Worm (Caenorhabditis elegans) whole organism, young adult: ENCODE measurements around the gene F11E6.4.
A peak's percentile ranks its signal among the peaks of the same experiment; 100 is the strongest.

Experiments used
- B0019.2 ChIP-seq: fragments of 200-800 bp; sonication (Bioruptor generic); conservative IDR thresholded peaks from 2 replicates; pipeline ENCODE4 v1.3.6; 2022; ENCODE audit warnings: missing genetic modification reagents, missing genetic modification characterization, missing compliant biosample characterization
- B0261.1 ChIP-seq: sonication (generic microtip); optimal IDR thresholded peaks from 2 replicates; lab custom pipeline; 2016; ENCODE audit warnings: mild to moderate bottlenecking, missing genetic modification characterization, moderate library complexity, missing compliant biosample characterization
- C06A6.2 ChIP-seq: fragments of 200-800 bp; sonication (Bioruptor generic); conservative IDR thresholded peaks from 2 replicates; pipeline ENCODE4 v1.3.6; 2022; ENCODE audit warnings: missing genetic modification characterization, missing compliant biosample characterization
- F10E7.11 ChIP-seq: sonication (generic microtip); optimal IDR thresholded peaks from 2 replicates; lab custom pipeline; 2017; ENCODE audit warnings: mild to moderate bottlenecking, missing genetic modification characterization, moderate library complexity, missing compliant biosample characterization
- F33H1.4 ChIP-seq: fragments of 200-800 bp; sonication (Bioruptor generic); IDR thresholded peaks from 2 replicates; pipeline ENCODE4 v1.3.6; 2022; ENCODE audit warnings: missing genetic modification reagents, missing genetic modification characterization, missing compliant biosample characterization
- F37B4.10 ChIP-seq: fragments of 200-800 bp; sonication (Bioruptor generic); IDR thresholded peaks from 2 replicates; pipeline ENCODE4 v1.3.6; 2022; ENCODE audit warnings: missing genetic modification characterization, missing compliant biosample characterization
- F39B2.1 ChIP-seq: fragments of 200-800 bp; sonication (Bioruptor generic); IDR thresholded peaks from 2 replicates; pipeline ENCODE4 v1.3.6; 2022; ENCODE audit warnings: missing genetic modification reagents, missing genetic modification characterization, missing compliant biosample characterization
- F52B5.7 ChIP-seq: sonication (generic microtip); optimal IDR thresholded peaks from 2 replicates; lab custom pipeline; 2016; ENCODE audit warnings: mild to moderate bottlenecking, missing genetic modification characterization, missing compliant biosample characterization
- K11D2.4 ChIP-seq: fragments of 200-800 bp; sonication (Bioruptor generic); IDR thresholded peaks from 2 replicates; pipeline ENCODE4 v1.3.6; 2022; ENCODE audit warnings: missing genetic modification reagents, missing genetic modification characterization, missing compliant biosample characterization
- Y67H2A.10 ChIP-seq: fragments of 200-800 bp; sonication (Bioruptor generic); conservative IDR thresholded peaks from 2 replicates; pipeline ENCODE4 v1.3.6; 2022; ENCODE audit warnings: missing genetic modification reagents, missing genetic modification characterization, missing compliant biosample characterization
- ZK185.1 ChIP-seq: sonication (generic microtip); optimal IDR thresholded peaks from 2 replicates; lab custom pipeline; 2016; ENCODE audit warnings: mild to moderate bottlenecking, missing genetic modification characterization, missing compliant biosample characterization; ENCODE audit not compliant: poor library complexity, severe bottlenecking
- aptf-3 ChIP-seq: fragments of 200-800 bp; sonication (Bioruptor generic); IDR thresholded peaks from 2 replicates; pipeline ENCODE4 v1.3.6; 2022; ENCODE audit warnings: missing genetic modification characterization, missing compliant biosample characterization
- attf-3 ChIP-seq: fragments of 200-800 bp; sonication (Bioruptor generic); conservative IDR thresholded peaks from 2 replicates; pipeline ENCODE4 v1.3.6; 2022; ENCODE audit warnings: missing genetic modification reagents, missing genetic modification characterization, missing compliant biosample characterization
- attf-6 ChIP-seq: fragments of 200-800 bp; sonication (Bioruptor generic); IDR thresholded peaks from 2 replicates; pipeline ENCODE4 v1.3.6; 2022; ENCODE audit warnings: missing genetic modification reagents, missing genetic modification characterization, missing compliant biosample characterization
- ccch-3 ChIP-seq: fragments of 200-800 bp; sonication (Bioruptor generic); optimal IDR thresholded peaks from 2 replicates; lab custom pipeline; 2018; ENCODE audit warnings: mild to moderate bottlenecking, missing genetic modification characterization, missing compliant biosample characterization
- cebp-1 ChIP-seq, 2 experiments: fragments of 200-800 bp in 1 of 2; sonication (Bioruptor generic) in 1 of 2; sonication (generic microtip) in 1 of 2; IDR thresholded peaks in 1 of 2; optimal IDR thresholded peaks in 1 of 2; 2 replicates each; pipeline versions ENCODE4 v1.3.6 to Lab custom; 2017 to 2022; ENCODE audit warnings: missing compliant biosample characterization in 2 of 2, missing genetic modification characterization in 2 of 2, mild to moderate bottlenecking in 1 of 2, missing genetic modification reagents in 1 of 2, moderate library complexity in 1 of 2
- die-1 ChIP-seq: sonication (generic microtip); optimal IDR thresholded peaks from 2 replicates; lab custom pipeline; 2016; ENCODE audit warnings: missing genotype, mild to moderate bottlenecking, missing genetic modification characterization, missing compliant biosample characterization
- dpff-1 ChIP-seq: sonication (generic microtip); optimal IDR thresholded peaks from 2 replicates; lab custom pipeline; 2017; ENCODE audit warnings: mild to moderate bottlenecking, missing genetic modification characterization, missing compliant biosample characterization
- egrh-3 ChIP-seq: fragments of 200-800 bp; sonication (Bioruptor generic); IDR thresholded peaks from 2 replicates; pipeline ENCODE4 v1.3.6; 2022; ENCODE audit warnings: missing genetic modification reagents, missing genetic modification characterization, missing compliant biosample characterization
- ets-4 ChIP-seq: fragments of 200-800 bp; sonication (Bioruptor generic); optimal IDR thresholded peaks from 2 replicates; lab custom pipeline; 2018; ENCODE audit warnings: mild to moderate bottlenecking, missing genetic modification characterization, missing compliant biosample characterization
- him-1 ChIP-seq: sonication (generic microtip); optimal IDR thresholded peaks from 2 replicates; lab custom pipeline; 2016; ENCODE audit warnings: missing genotype, missing genetic modification reagents, missing genetic modification characterization, missing compliant biosample characterization
- hmg-1.2 ChIP-seq: fragments of 200-800 bp; sonication (Bioruptor generic); IDR thresholded peaks from 2 replicates; pipeline ENCODE4 v1.3.6; 2022; ENCODE audit warnings: missing genetic modification reagents, missing genetic modification characterization, missing compliant biosample characterization
- hmg-20 ChIP-seq: fragments of 200-800 bp; sonication (Bioruptor generic); IDR thresholded peaks from 2 replicates; pipeline ENCODE4 v1.3.6; 2022; ENCODE audit warnings: missing genetic modification reagents, missing genetic modification characterization, missing compliant biosample characterization
- hrde-1 ChIP-seq: sonication (generic microtip); optimal IDR thresholded peaks from 2 replicates; lab custom pipeline; 2016; ENCODE audit warnings: missing genetic modification characterization, mild to moderate bottlenecking, missing compliant biosample characterization, moderate library complexity, missing genotype, missing genetic modification reagents, borderline replicate concordance
- hsf-1 ChIP-seq: fragments of 200-800 bp; sonication (Bioruptor generic); IDR thresholded peaks from 2 replicates; pipeline ENCODE4 v1.3.6; 2022; ENCODE audit warnings: missing genetic modification reagents, missing genetic modification characterization, missing compliant biosample characterization
- lin-35 ChIP-seq, 3 experiments: fragments of 150-350 bp in 2 of 3; sonication (generic microtip) in 1 of 3; optimal IDR thresholded peaks; 2 replicates each; lab custom pipeline; 2014 to 2018; ENCODE audit warnings: missing biosample characterization in 3 of 3, missing genetic modification characterization in 3 of 3, missing genetic modification reagents in 3 of 3
- madf-10 ChIP-seq: sonication (generic microtip); optimal IDR thresholded peaks from 2 replicates; lab custom pipeline; 2016; ENCODE audit warnings: mild to moderate bottlenecking, missing genetic modification characterization, missing compliant biosample characterization
- madf-6 ChIP-seq: fragments of 200-800 bp; sonication (Bioruptor generic); IDR thresholded peaks from 2 replicates; pipeline ENCODE4 v1.3.6; 2022; ENCODE audit warnings: missing genetic modification reagents, missing genetic modification characterization, missing compliant biosample characterization
- madf-8 ChIP-seq: fragments of 200-800 bp; sonication (Bioruptor generic); conservative IDR thresholded peaks from 2 replicates; pipeline ENCODE4 v1.3.6; 2022; ENCODE audit warnings: missing genetic modification reagents, missing genetic modification characterization, missing compliant biosample characterization
- mes-4 ChIP-seq: sonication (generic microtip); optimal IDR thresholded peaks from 2 replicates; lab custom pipeline; 2016; ENCODE audit warnings: missing genotype, missing genetic modification characterization, missing compliant biosample characterization
- mxl-1 ChIP-seq: sonication (generic microtip); optimal IDR thresholded peaks from 2 replicates; lab custom pipeline; 2016; ENCODE audit warnings: missing genetic modification characterization, missing compliant biosample characterization
- nhr-179 ChIP-seq: sonication (generic microtip); optimal IDR thresholded peaks from 2 replicates; lab custom pipeline; 2016; ENCODE audit warnings: mild to moderate bottlenecking, missing genetic modification characterization, missing compliant biosample characterization
- nhr-80 ChIP-seq: sonication (generic microtip); optimal IDR thresholded peaks from 2 replicates; lab custom pipeline; 2016; ENCODE audit warnings: missing genetic modification characterization, missing compliant biosample characterization
- rcor-1 ChIP-seq: fragments of 200-800 bp; sonication (Bioruptor generic); IDR thresholded peaks from 2 replicates; pipeline ENCODE4 v1.3.6; 2022; ENCODE audit warnings: missing genetic modification reagents, missing genetic modification characterization, missing compliant biosample characterization
- sdz-38 ChIP-seq: sonication (generic microtip); optimal IDR thresholded peaks from 2 replicates; lab custom pipeline; 2016; ENCODE audit warnings: missing genotype, missing genetic modification characterization, missing compliant biosample characterization
- tlf-1 ChIP-seq: fragments of 200-800 bp; sonication (Bioruptor generic); optimal IDR thresholded peaks from 2 replicates; lab custom pipeline; 2018; ENCODE audit warnings: mild to moderate bottlenecking, missing genetic modification characterization, missing compliant biosample characterization
- ztf-18 ChIP-seq: sonication (generic microtip); optimal IDR thresholded peaks from 2 replicates; lab custom pipeline; 2016; ENCODE audit warnings: missing genotype, mild to moderate bottlenecking, missing genetic modification characterization, missing compliant biosample characterization
- ztf-25 ChIP-seq: fragments of 200-800 bp; sonication (Bioruptor generic); IDR thresholded peaks from 2 replicates; pipeline ENCODE4 v1.3.6; 2022; ENCODE audit warnings: missing genetic modification reagents, missing genetic modification characterization, missing compliant biosample characterization

F11E6.4 gene

DNA sequence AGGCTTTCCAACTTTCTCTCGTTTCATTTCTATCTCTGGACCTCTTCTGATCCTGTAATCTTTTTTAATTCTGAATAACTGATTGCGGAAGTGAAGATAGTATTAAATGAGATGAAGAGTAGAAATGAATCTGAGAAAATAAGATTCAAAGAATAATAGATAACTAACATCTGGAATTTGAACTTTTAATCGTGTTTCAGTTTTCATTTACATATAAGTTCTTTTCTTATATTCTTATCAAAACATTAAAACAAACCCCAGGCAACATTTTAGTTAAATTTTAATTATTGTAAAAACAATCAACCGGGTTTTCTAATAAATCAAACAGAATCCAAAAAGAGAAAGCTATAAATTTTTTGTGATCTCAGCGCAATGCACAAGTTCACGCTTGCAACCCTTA, 17.0 kb downstream of the F11E6.4 start:
- TF ChIP-seq attf-6 (GFP tag; lab: Robert Waterston, UW) (no peak), ztf-25 (GFP tag; lab: Robert Waterston, UW) (no peak), hmg-20 (GFP tag; lab: Robert Waterston, UW) (no peak), aptf-3 (GFP tag; lab: Robert Waterston, UW) (no peak), B0019.2 (GFP tag; lab: Robert Waterston, UW) (no peak), F37B4.10 (no peak), ZK185.1 (tag; lab: Kevin White, UChicago) (no peak), egrh-3 (GFP tag; lab: Robert Waterston, UW) (no peak), ztf-18 (no peak), F10E7.11 (no peak), die-1 (tag; lab: Kevin White, UChicago) (no peak)

DNA sequence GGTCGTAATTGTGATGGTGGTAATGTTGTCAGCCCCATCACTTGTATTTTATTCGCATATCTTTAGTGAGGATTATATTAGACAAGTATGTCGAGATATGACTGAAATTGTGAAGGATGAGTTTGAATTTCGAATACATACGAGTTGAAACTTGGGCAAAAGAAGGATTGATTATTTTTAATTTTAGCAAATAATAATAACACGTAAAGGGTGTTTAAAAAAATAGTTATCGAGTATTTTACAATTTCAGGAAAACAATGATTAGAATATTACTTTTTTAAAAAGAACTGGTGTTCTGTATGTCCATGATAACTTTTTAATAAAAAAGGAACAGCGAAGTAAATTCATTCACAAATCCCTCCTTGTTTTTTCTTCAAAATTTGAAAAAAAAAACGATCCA, 19.7 kb downstream of the F11E6.4 start, which contains the start of gene F11E6.8:
TSS of gene F11E6.8 (minus strand) at position 101 of the 400 bp plus-strand sequence.
- TF ChIP-seq ccch-3 (no peak), hmg-1.2 (GFP tag; lab: Robert Waterston, UW) (no peak), him-1 (tag; lab: Kevin White, UChicago) (no peak), madf-8 (GFP tag; lab: Robert Waterston, UW) (no peak), mes-4 (tag; lab: Kevin White, UChicago) (no peak), aptf-3 (GFP tag; lab: Robert Waterston, UW) (no peak), attf-3 (no peak), madf-6 (no peak), C06A6.2 (no peak), B0261.1 (tag; lab: Kevin White, UChicago) (no peak), tlf-1 (GFP tag; lab: Kevin White, UChicago) (no peak), F52B5.7 (tag; lab: Kevin White, UChicago) (no peak), F39B2.1 (no peak), rcor-1 (GFP tag; lab: Robert Waterston, UW) (no peak), cebp-1 (GFP tag; IDR thresholded peaks at IDR 0.05; lab: Robert Waterston, UW) (no peak), cebp-1 (tag; optimal IDR thresholded peaks at IDR 0.05; lab: Kevin White, UChicago) (no peak), F33H1.4 (GFP tag; lab: Robert Waterston, UW) (no peak), Y67H2A.10 (GFP tag; lab: Robert Waterston, UW) (no peak)
- TF ChIP-seq, all 124 proteins: peak for 0

DNA sequence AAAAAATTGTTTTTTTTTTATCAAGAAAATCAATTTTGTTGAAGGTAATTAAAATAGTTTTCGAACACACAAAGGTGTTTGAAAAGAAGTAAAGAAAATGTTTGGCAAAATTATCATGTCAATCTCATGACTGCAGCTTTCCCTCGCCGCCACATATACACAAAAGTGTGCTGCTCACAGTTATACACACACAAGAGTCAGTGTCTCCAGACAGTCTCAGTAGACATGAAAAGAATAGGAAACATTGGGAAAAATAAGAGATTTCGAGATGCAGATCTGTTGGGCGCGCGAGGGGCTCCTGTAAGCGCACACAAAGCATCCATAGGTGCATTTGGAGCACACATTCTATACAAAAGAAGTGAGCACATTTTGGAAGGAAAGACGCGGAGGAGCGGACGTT, 21.8 kb downstream of the F11E6.4 start:
- TF ChIP-seq hsf-1 (GFP tag; lab: Robert Waterston, UW) (no peak), nhr-179 (tag; lab: Kevin White, UChicago) (no peak), hrde-1 (no peak), nhr-80 (tag; lab: Kevin White, UChicago) (peak; percentile 70)

DNA sequence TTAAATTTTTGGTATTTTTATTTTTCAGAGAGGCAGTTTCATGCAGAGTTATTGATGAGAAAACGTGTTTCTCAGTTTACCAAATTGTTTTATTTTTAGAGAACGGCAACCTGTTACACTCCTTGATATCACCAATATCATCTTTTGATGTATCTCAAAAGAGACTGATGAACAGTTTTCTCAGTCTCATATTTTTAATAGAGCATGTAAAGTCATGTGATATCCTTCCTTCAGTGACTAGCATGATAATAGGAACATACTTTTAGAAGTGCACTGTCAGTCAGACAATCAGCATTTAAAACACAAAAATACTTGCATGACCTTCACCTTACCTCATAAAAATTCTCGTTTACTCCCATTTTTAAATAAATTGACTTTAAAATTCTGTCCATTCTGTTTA, 27.7 kb downstream of the F11E6.4 start, which contains the start of gene F11E6.11:
TSS of gene F11E6.11 (plus strand) at position 325 of the 400 bp plus-strand sequence.
- no peak for TF ChIP-seq ets-4 (GFP tag; lab: Kevin White, UChicago)
- no peak for TF ChIP-seq sdz-38 (tag; lab: Kevin White, UChicago)
- no peak for TF ChIP-seq mxl-1 (tag; lab: Kevin White, UChicago)
- TF ChIP-seq K11D2.4 (GFP tag; lab: Robert Waterston, UW) = no peak
- no peak for TF ChIP-seq lin-35 (GFP tag; optimal IDR thresholded peaks at IDR 0.05; lab: Kevin White, UChicago)
- TF ChIP-seq hmg-1.2 (GFP tag; lab: Robert Waterston, UW) = no peak
- no peak for TF ChIP-seq dpff-1
- TF ChIP-seq madf-10 (tag; lab: Kevin White, UChicago) = no peak
- no peak for TF ChIP-seq mes-4 (tag; lab: Kevin White, UChicago)
